Worm (Caenorhabditis elegans): ENCODE results near the gene mrps-11.

- TF ChIP-seq nhr-77 (tag; optimal IDR thresholded peaks at IDR 0.05), result no peak
- TF ChIP-seq snpc-4 (tag; optimal IDR thresholded peaks at IDR 0.05), result no peak
Observed at ce11 chrV:12478990-12479389, 15.4 kb downstream of the mrps-11 start.

All from whole organism, L2 larva.